Fruit fly (Drosophila melanogaster) whole organism, embryonic: Measurements from ENCODE around the gene CG5096.
A peak's percentile ranks its signal among the peaks of the same experiment; 100 is the strongest.

ENCODE experiments used
- B-H1 ChIP-seq: fragments of 200-800 bp; sonication (Bioruptor generic); IDR thresholded peaks from 3 replicates; pipeline ENCODE4 v1.3.6; 2022; ENCODE audit warnings: missing biosample characterization, missing genetic modification characterization
- CG10565 ChIP-seq: fragments of 200-800 bp; sonication (Bioruptor generic); optimal IDR thresholded peaks from 3 replicates; lab custom pipeline; 2016; ENCODE audit warnings: missing biosample characterization, mild to moderate bottlenecking, missing genetic modification characterization
- CG10959 ChIP-seq: fragments of 200-800 bp; sonication (Bioruptor generic); IDR thresholded peaks from 2 replicates; pipeline ENCODE4 v1.3.6; 2022; ENCODE audit warnings: missing biosample characterization, missing genetic modification characterization
- CG11456 ChIP-seq: fragments of 200-800 bp; sonication (Bioruptor generic); IDR thresholded peaks from 3 replicates; pipeline ENCODE4 v1.3.6; 2022; ENCODE audit warnings: missing biosample characterization, missing genetic modification characterization
- CG12071 ChIP-seq: fragments of 200-800 bp; sonication (Bioruptor generic); optimal IDR thresholded peaks from 3 replicates; lab custom pipeline; 2018; ENCODE audit warnings: missing biosample characterization, mild to moderate bottlenecking, missing genetic modification characterization
- CG13624 ChIP-seq: fragments of 200-800 bp; sonication (Bioruptor generic); optimal IDR thresholded peaks from 2 replicates; lab custom pipeline; 2016; ENCODE audit warnings: missing biosample characterization, missing genetic modification characterization
- CG16813 ChIP-seq: fragments of 200-800 bp; sonication (Bioruptor generic); IDR thresholded peaks from 3 replicates; pipeline ENCODE4 v1.3.6; 2022; ENCODE audit warnings: missing biosample characterization, missing genetic modification characterization; ENCODE audit not compliant: partially characterized antibody
- CG17359 ChIP-seq: fragments of 200-800 bp; sonication (Bioruptor generic); optimal IDR thresholded peaks from 3 replicates; lab custom pipeline; 2018; ENCODE audit warnings: missing biosample characterization, mild to moderate bottlenecking, missing genetic modification characterization, moderate library complexity
- CG17568 ChIP-seq: fragments of 200-800 bp; sonication (Bioruptor generic); optimal IDR thresholded peaks from 2 replicates; lab custom pipeline; 2018; ENCODE audit warnings: missing biosample characterization, mild to moderate bottlenecking, missing genetic modification characterization, moderate library complexity
- CG1832 ChIP-seq: fragments of 200-800 bp; sonication (Bioruptor generic); optimal IDR thresholded peaks from 2 replicates; lab custom pipeline; 2017; ENCODE audit warnings: missing biosample characterization, mild to moderate bottlenecking, missing genetic modification characterization, inconsistent platforms
- CG2116 ChIP-seq: fragments of 200-800 bp; sonication (Bioruptor generic); optimal IDR thresholded peaks from 3 replicates; lab custom pipeline; 2018; ENCODE audit warnings: missing biosample characterization, mild to moderate bottlenecking, missing genetic modification characterization
- CG31365 ChIP-seq: fragments of 200-800 bp; sonication (Bioruptor generic); optimal IDR thresholded peaks from 2 replicates; lab custom pipeline; 2018; ENCODE audit warnings: missing biosample characterization, mild to moderate bottlenecking, missing genetic modification characterization
- CG31441 ChIP-seq: fragments of 200-800 bp; sonication (Bioruptor generic); IDR thresholded peaks from 2 replicates; pipeline ENCODE4 v1.3.6; 2022; ENCODE audit warnings: missing biosample characterization, missing genetic modification characterization
- CG4424 ChIP-seq: fragments of 200-800 bp; sonication (Bioruptor generic); optimal IDR thresholded peaks from 3 replicates; lab custom pipeline; 2016; ENCODE audit warnings: missing biosample characterization, missing genetic modification characterization
- CG6654 ChIP-seq: fragments of 200-800 bp; sonication (Bioruptor generic); optimal IDR thresholded peaks from 2 replicates; lab custom pipeline; 2017; ENCODE audit warnings: missing biosample characterization, mild to moderate bottlenecking, missing genetic modification characterization
- CG6813 ChIP-seq: fragments of 200-800 bp; sonication (Bioruptor generic); optimal IDR thresholded peaks from 2 replicates; lab custom pipeline; 2017; ENCODE audit warnings: missing biosample characterization, missing genetic modification characterization, mild to moderate bottlenecking, moderate library complexity, missing genetic modification reagents
- CG7372 ChIP-seq: fragments of 200-800 bp; sonication (Bioruptor generic); IDR thresholded peaks from 2 replicates; pipeline ENCODE4 v1.3.6; 2022; ENCODE audit warnings: missing biosample characterization, missing genetic modification characterization
- CG8478 ChIP-seq: fragments of >200 bp; optimal IDR thresholded peaks from 2 replicates; lab custom pipeline; 2018
- CTCF ChIP-seq: fragments of 200-800 bp; sonication (Bioruptor generic); optimal IDR thresholded peaks from 2 replicates; lab custom pipeline; 2017; ENCODE audit warnings: missing biosample characterization, mild to moderate bottlenecking, missing genetic modification characterization, moderate library complexity
- Dek ChIP-seq: fragments of 200-800 bp; sonication (Bioruptor generic); optimal IDR thresholded peaks from 3 replicates; lab custom pipeline; 2019; ENCODE audit warnings: missing biosample characterization, mild to moderate bottlenecking, missing genetic modification characterization, moderate library complexity
- Dfd ChIP-seq, 2 experiments: fragments of >200 bp; optimal IDR thresholded peaks; 2 replicates each; lab custom pipeline; 2017; ENCODE audit warnings: missing biosample characterization in 2 of 2, missing genetic modification characterization in 2 of 2
- Doc2 ChIP-seq: fragments of 200-800 bp; sonication (Bioruptor generic); IDR thresholded peaks from 2 replicates; pipeline ENCODE4 v1.3.6; 2022; ENCODE audit warnings: missing biosample characterization, missing genetic modification characterization
- Doc3 ChIP-seq: fragments of 200-800 bp; sonication (Bioruptor generic); IDR thresholded peaks from 3 replicates; pipeline ENCODE4 v1.3.6; 2022; ENCODE audit warnings: missing biosample characterization, missing genetic modification characterization; ENCODE audit not compliant: partially characterized antibody
- Fer2 ChIP-seq: fragments of 200-800 bp; sonication (Bioruptor generic); optimal IDR thresholded peaks from 2 replicates; lab custom pipeline; 2018; ENCODE audit warnings: missing biosample characterization, mild to moderate bottlenecking, missing genetic modification characterization, moderate library complexity
- H2.0 ChIP-seq: fragments of 200-800 bp; sonication (Bioruptor generic); IDR thresholded peaks from 2 replicates; pipeline ENCODE4 v1.3.6; 2022; ENCODE audit warnings: missing biosample characterization, missing genetic modification characterization
- Hr78 ChIP-seq, 2 experiments: fragments of 200-800 bp in 1 of 2; fragments of >200 bp in 1 of 2; sonication (Bioruptor generic) in 1 of 2; optimal IDR thresholded peaks; 2 replicates each; lab custom pipeline; 2017 to 2019; ENCODE audit warnings: missing biosample characterization in 2 of 2, missing genetic modification characterization in 2 of 2, mild to moderate bottlenecking in 1 of 2, moderate library complexity in 1 of 2
- NC2α ChIP-seq: fragments of 200-800 bp; sonication (Bioruptor generic); optimal IDR thresholded peaks from 2 replicates; lab custom pipeline; 2016; ENCODE audit warnings: missing biosample characterization, missing genetic modification characterization
- PHDP ChIP-seq: fragments of 200-800 bp; sonication (Bioruptor generic); optimal IDR thresholded peaks from 3 replicates; lab custom pipeline; 2018; ENCODE audit warnings: missing biosample characterization, mild to moderate bottlenecking, missing genetic modification characterization, moderate library complexity
- Pdp1 ChIP-seq, 2 experiments: fragments of 200-800 bp; sonication (Bioruptor generic); optimal IDR thresholded peaks; 3 replicates each; lab custom pipeline; 2016; ENCODE audit warnings: missing biosample characterization in 2 of 2, missing genetic modification characterization in 2 of 2, mild to moderate bottlenecking in 1 of 2, moderate library complexity in 1 of 2
- Scr ChIP-seq: fragments of 200-800 bp; sonication (Bioruptor generic); IDR thresholded peaks from 2 replicates; pipeline ENCODE4 v1.3.6; 2022; ENCODE audit warnings: missing biosample characterization, missing genetic modification characterization; ENCODE audit not compliant: partially characterized antibody
- Xbp1 ChIP-seq: fragments of 200-800 bp; sonication (Bioruptor generic); optimal IDR thresholded peaks from 3 replicates; lab custom pipeline; 2016; ENCODE audit warnings: missing biosample characterization, mild to moderate bottlenecking, missing genetic modification characterization
- ab ChIP-seq: fragments of 200-800 bp; sonication (Bioruptor generic); optimal IDR thresholded peaks from 2 replicates; lab custom pipeline; 2016; ENCODE audit warnings: missing biosample characterization, missing genetic modification characterization
- ato ChIP-seq: fragments of 200-800 bp; sonication (Bioruptor generic); IDR thresholded peaks from 2 replicates; pipeline ENCODE4 v1.3.6; 2022; ENCODE audit warnings: missing biosample characterization, missing genetic modification characterization; ENCODE audit not compliant: partially characterized antibody
- br ChIP-seq: fragments of >200 bp; optimal IDR thresholded peaks from 2 replicates; lab custom pipeline; 2017
- btn ChIP-seq: fragments of 200-800 bp; sonication (Bioruptor generic); optimal IDR thresholded peaks from 2 replicates; lab custom pipeline; 2016; ENCODE audit warnings: missing biosample characterization, missing genetic modification characterization
- chif ChIP-seq, 2 experiments: fragments of 200-800 bp; sonication (Bioruptor generic); optimal IDR thresholded peaks; 3 replicates each; lab custom pipeline; 2016; ENCODE audit warnings: missing biosample characterization in 2 of 2, missing genetic modification characterization in 2 of 2
- dm ChIP-seq: fragments of 200-800 bp; sonication (Bioruptor generic); optimal IDR thresholded peaks from 3 replicates; lab custom pipeline; 2016; ENCODE audit warnings: missing biosample characterization, missing genetic modification characterization
- ftz-f1 ChIP-seq: fragments of 200-800 bp; sonication (Bioruptor generic); optimal IDR thresholded peaks from 2 replicates; lab custom pipeline; 2016; ENCODE audit warnings: missing biosample characterization, missing genetic modification characterization
- fu2 ChIP-seq: fragments of 200-800 bp; sonication (Bioruptor generic); optimal IDR thresholded peaks from 2 replicates; lab custom pipeline; 2016; ENCODE audit warnings: missing biosample characterization, missing genetic modification characterization
- gfzf ChIP-seq: fragments of 200-800 bp; sonication (Bioruptor generic); optimal IDR thresholded peaks from 2 replicates; lab custom pipeline; 2016; ENCODE audit warnings: missing biosample characterization, mild to moderate bottlenecking, missing genetic modification characterization, moderate library complexity
- gro ChIP-seq: fragments of 200-800 bp; sonication (Bioruptor generic); optimal IDR thresholded peaks from 2 replicates; lab custom pipeline; 2016; ENCODE audit warnings: missing biosample characterization, missing genetic modification characterization
- pan ChIP-seq, 4 experiments: fragments of >200 bp in 3 of 4; fragments of 200-800 bp in 1 of 4; sonication (Bioruptor generic) in 1 of 4; optimal IDR thresholded peaks in 3 of 4; IDR thresholded peaks in 1 of 4; 2 replicates each; pipeline versions ENCODE4 v1.3.6 to Lab custom; 2017 to 2022; ENCODE audit warnings: missing biosample characterization in 2 of 4, missing genetic modification characterization in 2 of 4, mixed read lengths in 1 of 4
- pb ChIP-seq: fragments of 200-800 bp; sonication (Bioruptor generic); optimal IDR thresholded peaks from 3 replicates; lab custom pipeline; 2016; ENCODE audit warnings: missing biosample characterization, missing genetic modification characterization
- repo ChIP-seq: fragments of 200-800 bp; sonication (Bioruptor generic); optimal IDR thresholded peaks from 2 replicates; lab custom pipeline; 2016; ENCODE audit warnings: missing biosample characterization, missing genetic modification characterization
- salm ChIP-seq: fragments of 200-800 bp; sonication (Bioruptor generic); optimal IDR thresholded peaks from 2 replicates; lab custom pipeline; 2018; ENCODE audit warnings: missing biosample characterization, mild to moderate bottlenecking, missing genetic modification characterization
- sd ChIP-seq: fragments of 200-800 bp; sonication (Bioruptor generic); optimal IDR thresholded peaks from 3 replicates; lab custom pipeline; 2018; ENCODE audit warnings: missing biosample characterization, mild to moderate bottlenecking, missing genetic modification characterization, moderate library complexity
- sens-2 ChIP-seq: fragments of 200-800 bp; sonication (Bioruptor generic); IDR thresholded peaks from 2 replicates; pipeline ENCODE4 v1.3.6; 2022; ENCODE audit warnings: missing biosample characterization, missing genetic modification characterization
- so ChIP-seq: fragments of 200-800 bp; sonication (Bioruptor generic); IDR thresholded peaks from 3 replicates; pipeline ENCODE4 v1.3.6; 2022; ENCODE audit warnings: missing biosample characterization, missing genetic modification characterization
- sug ChIP-seq: fragments of 200-800 bp; optimal IDR thresholded peaks from 2 replicates; lab custom pipeline; 2019; ENCODE audit warnings: missing biosample characterization, mild to moderate bottlenecking, missing genetic modification characterization, moderate library complexity
- toy ChIP-seq: fragments of 200-800 bp; sonication (Bioruptor generic); IDR thresholded peaks from 2 replicates; pipeline ENCODE4 v1.3.6; 2022; ENCODE audit warnings: missing biosample characterization, missing genetic modification characterization
- tx ChIP-seq: fragments of 200-800 bp; sonication (Bioruptor generic); optimal IDR thresholded peaks from 2 replicates; lab custom pipeline; 2016; ENCODE audit warnings: missing biosample characterization, missing genetic modification characterization

The CG5096 gene

dm6 chr2L:10339212-10339721 lies 42.8 kb upstream of the CG5096 start, which contains the start of gene SamDC (continued):
- TF ChIP-seq pan (optimal IDR thresholded peaks at IDR 0.05; lab: Kevin White, UChicago), result no peak
- TF ChIP-seq pan (GFP tag; optimal IDR thresholded peaks at IDR 0.05 in 1 of 2, IDR thresholded peaks at IDR 0.05 in 1 of 2), result peak in 1 of 2 experiments; percentile 49
- peak; percentile 23 for TF ChIP-seq CG17359 (tag; lab: Kevin White, UChicago)
- TF ChIP-seq dm (GFP tag; lab: Kevin White, UChicago), result peak; percentile 65
- peak; percentile 85 for TF ChIP-seq Scr (GFP tag; lab: Robert Waterston, UW)
- no peak for TF ChIP-seq CG11456 (GFP tag; lab: Robert Waterston, UW)
- TF ChIP-seq CG31441 (GFP tag; lab: Robert Waterston, UW), result peak; percentile 49; the same call in 1 of the 2 replicates
- TF ChIP-seq B-H1 (GFP tag; lab: Robert Waterston, UW), result no peak; the same call in 2 of the 3 replicates
- TF ChIP-seq sd, result peak; percentile 27
- TF ChIP-seq NC2α (GFP tag; lab: Kevin White, UChicago), result peak; percentile 26
- no peak for TF ChIP-seq Fer2
- no peak for TF ChIP-seq so
- TF ChIP-seq sens-2 (GFP tag; lab: Robert Waterston, UW), result no peak
- TF ChIP-seq Pdp1 (GFP tag; optimal IDR thresholded peaks at IDR 0.05; lab: Kevin White, UChicago), result peak; percentile 2 to 82
- TF ChIP-seq CG4424 (GFP tag; lab: Kevin White, UChicago), result no peak
- TF ChIP-seq CG16813 (GFP tag; lab: Robert Waterston, UW), result peak; percentile 81
- no peak for TF ChIP-seq CG8478 (lab: Kevin White, UChicago)
- TF ChIP-seq CG6813, result peak; percentile 46
- no peak for TF ChIP-seq br (lab: Kevin White, UChicago)
- TF ChIP-seq Dek (tag; lab: Kevin White, UChicago), result peak; percentile 68
- TF ChIP-seq CG17568 (GFP tag; lab: Kevin White, UChicago), result no peak
- peak in 1 of 2 experiments; percentile 24 for TF ChIP-seq chif (GFP tag; optimal IDR thresholded peaks at IDR 0.05; lab: Kevin White, UChicago)
- peak; percentile 51 for TF ChIP-seq Xbp1
- TF ChIP-seq CG6654, result no peak
- no peak for TF ChIP-seq repo
- no peak for TF ChIP-seq fu2 (GFP tag; lab: Kevin White, UChicago)
- no peak for TF ChIP-seq CG31365
- peak; percentile 52 for TF ChIP-seq gro (GFP tag; lab: Kevin White, UChicago)
- TF ChIP-seq ftz-f1, result no peak
- no peak for TF ChIP-seq Doc2
- TF ChIP-seq btn (GFP tag; lab: Kevin White, UChicago), result no peak
- no peak for TF ChIP-seq H2.0 (GFP tag; lab: Robert Waterston, UW)
- TF ChIP-seq gfzf (GFP tag; lab: Kevin White, UChicago), result peak; percentile 35
- peak; percentile 60 for TF ChIP-seq CG2116 (GFP tag; lab: Kevin White, UChicago)
- peak; percentile 14 for TF ChIP-seq salm (tag; lab: Kevin White, UChicago)
- no peak for TF ChIP-seq CG1832
- no peak for TF ChIP-seq CG10565 (GFP tag; lab: Kevin White, UChicago)
- TF ChIP-seq Dfd (GFP tag; optimal IDR thresholded peaks at IDR 0.05; lab: Kevin White, UChicago), result peak in 1 of 2 experiments; percentile 77
- peak in 1 of 2 experiments; percentile 67 for TF ChIP-seq Hr78 (GFP tag; optimal IDR thresholded peaks at IDR 0.05; lab: Kevin White, UChicago)
- TF ChIP-seq Doc3 (GFP tag; lab: Robert Waterston, UW), result peak; percentile 68
- TF ChIP-seq tx, result no peak
- TF ChIP-seq ato (GFP tag; lab: Robert Waterston, UW), result peak; percentile 79
- no peak for TF ChIP-seq CG10959 (GFP tag; lab: Robert Waterston, UW)
- TF ChIP-seq CTCF (GFP tag; lab: Kevin White, UChicago), result no peak
- peak; percentile 63 for TF ChIP-seq PHDP (tag; lab: Kevin White, UChicago)
- TF ChIP-seq ab (GFP tag; lab: Kevin White, UChicago), result no peak
- TF ChIP-seq pb (GFP tag; lab: Kevin White, UChicago), result peak; percentile 39
- peak; percentile 48 for TF ChIP-seq sug (tag; lab: Kevin White, UChicago)
- no peak for TF ChIP-seq toy
- TF ChIP-seq CG7372 (GFP tag; lab: Robert Waterston, UW), result no peak
- TF ChIP-seq CG12071 (GFP tag; lab: Kevin White, UChicago), result no peak
- TF ChIP-seq CG13624, result peak; percentile 7
